Fruit fly (Drosophila melanogaster) whole organism, pupa: ENCODE measurements around the gene Rbp1-like.

ENCODE experiments used
- CG10348 ChIP-seq: fragments of 200-800 bp; sonication (Bioruptor generic); IDR thresholded peaks from 2 replicates; pipeline ENCODE4 v1.3.6; 2022; ENCODE audit warnings: missing biosample characterization, missing genetic modification characterization
- CG12605 ChIP-seq: fragments of 200-800 bp; sonication (Bioruptor generic); IDR thresholded peaks from 2 replicates; pipeline ENCODE4 v1.3.6; 2022; ENCODE audit warnings: missing biosample characterization, missing genetic modification characterization
- CG13204 ChIP-seq: fragments of 200-800 bp; sonication (Bioruptor generic); optimal IDR thresholded peaks from 2 replicates; lab custom pipeline; 2018; ENCODE audit warnings: missing biosample characterization, mild to moderate bottlenecking, missing genetic modification characterization, moderate library complexity
- CG14655 ChIP-seq: fragments of 200-800 bp; sonication (Bioruptor generic); optimal IDR thresholded peaks from 3 replicates; lab custom pipeline; 2017; ENCODE audit warnings: mild to moderate bottlenecking, missing biosample characterization, missing genetic modification reagents, missing genetic modification characterization
- CG15710 ChIP-seq: fragments of 200-800 bp; sonication (Bioruptor generic); optimal IDR thresholded peaks from 2 replicates; lab custom pipeline; 2018; ENCODE audit warnings: missing biosample characterization, mild to moderate bottlenecking, missing genetic modification characterization, moderate library complexity
- CG17806 ChIP-seq: fragments of 200-800 bp; sonication (Bioruptor generic); optimal IDR thresholded peaks from 2 replicates; lab custom pipeline; 2018; ENCODE audit warnings: missing biosample characterization, mild to moderate bottlenecking, missing genetic modification characterization, moderate library complexity
- CG32121 ChIP-seq: fragments of 200-800 bp; sonication (Bioruptor generic); IDR thresholded peaks from 2 replicates; pipeline ENCODE4 v1.3.6; 2022; ENCODE audit warnings: missing biosample characterization, missing genetic modification characterization
- CG34367 ChIP-seq: fragments of 200-800 bp; sonication (Bioruptor generic); optimal IDR thresholded peaks from 2 replicates; lab custom pipeline; 2018; ENCODE audit warnings: missing biosample characterization, mild to moderate bottlenecking, missing genetic modification characterization
- CG4496 ChIP-seq: fragments of 200-800 bp; sonication (Bioruptor generic); IDR thresholded peaks from 3 replicates; pipeline ENCODE4 v1.3.6; 2022; ENCODE audit warnings: missing biosample characterization, missing genetic modification characterization
- CG8159 ChIP-seq: fragments of 200-800 bp; sonication (Bioruptor generic); optimal IDR thresholded peaks from 3 replicates; lab custom pipeline; 2018; ENCODE audit warnings: missing biosample characterization, mild to moderate bottlenecking, missing genetic modification characterization, moderate library complexity
- CG8301 ChIP-seq: fragments of 200-800 bp; sonication (Bioruptor generic); optimal IDR thresholded peaks from 2 replicates; lab custom pipeline; 2018; ENCODE audit warnings: missing biosample characterization, mild to moderate bottlenecking, missing genetic modification characterization
- CG9948 ChIP-seq: fragments of 200-800 bp; sonication (Bioruptor generic); optimal IDR thresholded peaks from 2 replicates; lab custom pipeline; 2018; ENCODE audit warnings: missing biosample characterization, mild to moderate bottlenecking, missing genetic modification characterization, moderate library complexity
- D1 ChIP-seq: fragments of 200-800 bp; sonication (Bioruptor generic); optimal IDR thresholded peaks from 2 replicates; lab custom pipeline; 2018; ENCODE audit warnings: missing biosample characterization, mild to moderate bottlenecking, missing genetic modification characterization, moderate library complexity
- EcR ChIP-seq: fragments of 200-800 bp; sonication (Bioruptor generic); optimal IDR thresholded peaks from 3 replicates; lab custom pipeline; 2019; ENCODE audit warnings: missing biosample characterization, missing genetic modification characterization, mild to moderate bottlenecking, moderate library complexity, missing genetic modification reagents
- Ets98B ChIP-seq: fragments of 200-800 bp; sonication (Bioruptor generic); IDR thresholded peaks from 2 replicates; pipeline ENCODE4 v1.3.6; 2022; ENCODE audit warnings: missing biosample characterization, missing genetic modification characterization
- Pif1A ChIP-seq: fragments of 200-800 bp; sonication (Bioruptor generic); optimal IDR thresholded peaks from 3 replicates; lab custom pipeline; 2016; ENCODE audit warnings: missing biosample characterization, missing genetic modification characterization
- Pif1B ChIP-seq: fragments of 200-800 bp; sonication (Bioruptor generic); optimal IDR thresholded peaks from 3 replicates; lab custom pipeline; 2016; ENCODE audit warnings: missing biosample characterization, missing genetic modification characterization
- Snoo ChIP-seq: fragments of 200-800 bp; sonication (Bioruptor generic); optimal IDR thresholded peaks from 3 replicates; lab custom pipeline; 2017; ENCODE audit warnings: missing biosample characterization, mild to moderate bottlenecking, missing genetic modification characterization, inconsistent platforms
- fd96Ca ChIP-seq: fragments of 200-800 bp; sonication (Bioruptor generic); IDR thresholded peaks from 3 replicates; pipeline ENCODE4 v1.3.6; 2022; ENCODE audit warnings: missing biosample characterization, missing genetic modification characterization
- gl ChIP-seq: fragments of 200-800 bp; sonication (Bioruptor generic); optimal IDR thresholded peaks from 2 replicates; lab custom pipeline; 2018; ENCODE audit warnings: missing biosample characterization, mild to moderate bottlenecking, missing genetic modification characterization
- rn ChIP-seq: fragments of 200-800 bp; sonication (Bioruptor generic); IDR thresholded peaks from 2 replicates; pipeline ENCODE4 v1.3.6; 2022; ENCODE audit warnings: missing biosample characterization, missing genetic modification characterization

The Rbp1-like gene

DNA sequence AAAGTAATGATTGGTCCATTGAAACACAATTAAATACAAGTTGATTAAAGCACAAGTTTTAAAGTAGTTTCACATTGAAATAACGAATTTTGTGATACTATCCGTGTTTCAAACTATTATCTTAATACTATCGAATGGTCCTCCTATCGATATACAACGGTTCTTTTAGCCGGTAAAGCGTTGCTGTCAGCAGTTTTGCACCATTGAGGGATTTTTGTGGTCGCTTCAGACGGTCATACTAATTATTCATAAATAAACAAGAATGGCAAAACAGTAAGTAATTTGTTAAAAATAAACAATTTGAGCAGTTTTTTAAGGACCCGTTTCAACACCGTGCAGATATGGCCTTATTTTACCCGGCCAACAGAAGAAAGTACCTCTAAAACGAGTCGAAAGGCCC lies 46.6 kb downstream of the Rbp1-like start, which contains the start of gene CG15747:
CG15747 (plus strand) TSS at position 206 of the 400 bp plus-strand sequence.
- TF ChIP-seq Pif1B (GFP tag; lab: Kevin White, UChicago) (no peak), gl (tag; lab: Kevin White, UChicago) (no peak), CG14655 (GFP tag; lab: Kevin White, UChicago) (no peak), CG8301 (no peak), D1 (tag; lab: Kevin White, UChicago) (no peak), CG32121 (GFP tag; lab: Robert Waterston, UW) (no peak), Snoo (tag; lab: Kevin White, UChicago) (no peak)

- TF ChIP-seq CG32121 (GFP tag; lab: Robert Waterston, UW) (peak; percentile 36; the same call in 1 of the 2 replicates), D1 (tag; lab: Kevin White, UChicago) (no peak), CG14655 (GFP tag; lab: Kevin White, UChicago) (peak; percentile 20), EcR (GFP tag; lab: Kevin White, UChicago) (no peak), CG34367 (tag; lab: Kevin White, UChicago) (peak; percentile 58), CG8159 (tag; lab: Kevin White, UChicago) (peak; percentile 6), CG17806 (no peak), CG8301 (no peak), CG4496 (GFP tag; lab: Robert Waterston, UW) (peak; percentile 77), Pif1A (no peak), CG15710 (tag; lab: Kevin White, UChicago) (peak; percentile 25), CG10348 (GFP tag; lab: Robert Waterston, UW) (no peak), gl (tag; lab: Kevin White, UChicago) (peak; percentile 48), CG13204 (GFP tag; lab: Kevin White, UChicago) (peak; percentile 57), CG9948 (tag; lab: Kevin White, UChicago) (no peak), Pif1B (GFP tag; lab: Kevin White, UChicago) (peak; percentile 4), fd96Ca (GFP tag; lab: Robert Waterston, UW) (no peak), CG12605 (peak; percentile 66), Ets98B (GFP tag; lab: Robert Waterston, UW) (no peak), rn (GFP tag; lab: Robert Waterston, UW) (0 out of 2 replicates have a peak, but pooled peaks have one; percentile 17), Snoo (tag; lab: Kevin White, UChicago) (peak; percentile 81)
Measured at dm6 chrX:13337454-13337853, 47.2 kb downstream of the Rbp1-like start, which contains the start of gene RpS15Aa. Gene RpS15Aa (minus strand): TSS chrX:13337705.

- TF ChIP-seq CG4496 (GFP tag; lab: Robert Waterston, UW) (peak; percentile 42; the same call in 1 of the 3 replicates), CG15710 (tag; lab: Kevin White, UChicago) (no peak)
Measured at dm6 chrX:13334434-13335146, 50.1 kb downstream of the Rbp1-like start.

DNA sequence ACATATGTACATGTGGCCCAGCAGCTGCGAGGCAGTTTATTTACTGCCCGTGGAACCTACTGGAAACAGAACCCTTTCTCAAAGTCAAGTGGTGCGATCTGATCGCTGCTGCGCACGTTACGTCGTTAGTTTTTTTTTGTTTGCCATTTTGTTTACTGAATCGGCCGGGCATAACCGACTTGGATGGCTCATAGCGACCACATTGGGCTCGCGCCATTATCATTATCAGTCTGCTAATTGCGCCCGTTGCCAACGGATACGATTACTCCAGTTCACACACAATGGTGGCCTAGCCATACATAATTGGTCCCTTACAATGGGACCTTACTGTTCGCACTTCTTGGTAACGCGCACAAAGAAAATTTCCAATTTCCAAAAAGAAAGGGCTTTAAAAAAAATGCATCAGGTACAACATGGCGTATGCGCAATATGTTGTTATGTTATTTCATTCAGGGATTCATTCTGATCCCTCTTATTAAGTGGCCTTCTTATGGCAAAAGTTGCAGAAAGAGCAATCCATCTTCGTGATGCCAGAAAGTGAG lies 51.9 kb downstream of the Rbp1-like start:
- no peak for TF ChIP-seq CG10348 (GFP tag; lab: Robert Waterston, UW)
- peak; percentile 6 for TF ChIP-seq CG34367 (tag; lab: Kevin White, UChicago)
- no peak for TF ChIP-seq CG15710 (tag; lab: Kevin White, UChicago)
- TF ChIP-seq CG8159 (tag; lab: Kevin White, UChicago): peak; percentile 14
- TF ChIP-seq CG8301: peak; percentile 62
- no peak for TF ChIP-seq D1 (tag; lab: Kevin White, UChicago)
- no peak for TF ChIP-seq Ets98B (GFP tag; lab: Robert Waterston, UW)
- peak; percentile 14 for TF ChIP-seq EcR (GFP tag; lab: Kevin White, UChicago)
- TF ChIP-seq Snoo (tag; lab: Kevin White, UChicago): peak; percentile 1
- no peak for TF ChIP-seq CG17806
- no peak for TF ChIP-seq gl (tag; lab: Kevin White, UChicago)
- TF ChIP-seq rn (GFP tag; lab: Robert Waterston, UW): no peak
- peak; percentile 48 for TF ChIP-seq Pif1A
- no peak for TF ChIP-seq CG32121 (GFP tag; lab: Robert Waterston, UW)
- peak; percentile 31 for TF ChIP-seq Pif1B (GFP tag; lab: Kevin White, UChicago)
- peak; percentile 63 for TF ChIP-seq CG9948 (tag; lab: Kevin White, UChicago)
- 0 out of 3 replicates have a peak, but pooled peaks have one; percentile 34 for TF ChIP-seq fd96Ca (GFP tag; lab: Robert Waterston, UW)
- TF ChIP-seq CG12605: 0 out of 2 replicates have a peak, but pooled peaks have one; percentile 29
- TF ChIP-seq CG4496 (GFP tag; lab: Robert Waterston, UW): no peak; the same call in 2 of the 3 replicates
- TF ChIP-seq CG14655 (GFP tag; lab: Kevin White, UChicago): peak; percentile 77
- peak; percentile 20 for TF ChIP-seq CG13204 (GFP tag; lab: Kevin White, UChicago)

dm6 chrX:13331814-13332701 lies 52.6 kb downstream of the Rbp1-like start:
- TF ChIP-seq CG8159 (tag; lab: Kevin White, UChicago) (peak; percentile 82), Pif1A (peak; percentile 79), CG17806 (peak; percentile 79), CG13204 (GFP tag; lab: Kevin White, UChicago) (no peak), CG34367 (tag; lab: Kevin White, UChicago) (peak; percentile 74), CG12605 (peak; percentile 86), CG10348 (GFP tag; lab: Robert Waterston, UW) (no peak), rn (GFP tag; lab: Robert Waterston, UW) (peak; percentile 55), D1 (tag; lab: Kevin White, UChicago) (no peak), CG4496 (GFP tag; lab: Robert Waterston, UW) (peak; percentile 92), Snoo (tag; lab: Kevin White, UChicago) (peak; percentile 81), Ets98B (GFP tag; lab: Robert Waterston, UW) (peak; percentile 89), CG15710 (tag; lab: Kevin White, UChicago) (peak; percentile 74), CG32121 (GFP tag; lab: Robert Waterston, UW) (peak; percentile 86), CG8301 (peak; percentile 88), fd96Ca (GFP tag; lab: Robert Waterston, UW) (peak; percentile 90), CG9948 (tag; lab: Kevin White, UChicago) (peak; percentile 68), gl (tag; lab: Kevin White, UChicago) (peak; percentile 73), CG14655 (GFP tag; lab: Kevin White, UChicago) (peak; percentile 83), Pif1B (GFP tag; lab: Kevin White, UChicago) (peak; percentile 73), EcR (GFP tag; lab: Kevin White, UChicago) (peak; percentile 84)
